Worm (Caenorhabditis elegans): ENCODE measurements around the gene lin-52.

DNA sequence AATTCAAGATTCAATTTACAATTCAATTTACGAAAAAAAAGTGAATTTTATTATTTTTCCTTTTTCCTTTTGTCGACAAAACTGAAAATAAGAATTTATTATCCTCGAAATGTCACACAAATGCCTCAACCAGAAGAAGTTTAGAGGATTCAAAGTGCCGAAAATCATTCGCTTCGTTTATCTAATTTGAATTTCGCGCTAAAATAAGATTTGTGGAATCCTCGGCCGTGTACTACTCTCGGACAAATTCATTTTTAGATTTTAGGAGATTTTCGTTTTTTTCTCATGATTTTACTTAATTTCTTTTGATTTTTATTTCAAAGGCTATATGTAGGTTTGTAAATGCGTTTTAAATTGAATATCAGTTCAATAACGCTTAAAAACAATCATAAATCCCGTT lies 24.1 kb upstream of the lin-52 start:
- TF ChIP-seq skn-1 (tag; optimal IDR thresholded peaks at IDR 0.05) (no peak), elt-3 (tag; optimal IDR thresholded peaks at IDR 0.05) (no peak), egl-27 (tag; optimal IDR thresholded peaks at IDR 0.05) (no peak), nhr-237 (tag; optimal IDR thresholded peaks at IDR 0.05) (no peak), aly-2 (tag; optimal IDR thresholded peaks at IDR 0.05) (no peak), nhr-28 (tag; optimal IDR thresholded peaks at IDR 0.05) (no peak), nhr-11 (tag; optimal IDR thresholded peaks at IDR 0.05) (no peak), pha-4 (tag; optimal IDR thresholded peaks at IDR 0.05) (no peak), snpc-4 (tag; optimal IDR thresholded peaks at IDR 0.05) (no peak), nhr-12 (tag; optimal IDR thresholded peaks at IDR 0.05) (no peak), zag-1 (tag; optimal IDR thresholded peaks at IDR 0.05) (no peak), ceh-16 (tag; optimal IDR thresholded peaks at IDR 0.05) (no peak)

All from whole organism, L3 larva.